Fruit fly (Drosophila melanogaster): ENCODE data around the gene CG17294.

The CG17294 gene

DNA sequence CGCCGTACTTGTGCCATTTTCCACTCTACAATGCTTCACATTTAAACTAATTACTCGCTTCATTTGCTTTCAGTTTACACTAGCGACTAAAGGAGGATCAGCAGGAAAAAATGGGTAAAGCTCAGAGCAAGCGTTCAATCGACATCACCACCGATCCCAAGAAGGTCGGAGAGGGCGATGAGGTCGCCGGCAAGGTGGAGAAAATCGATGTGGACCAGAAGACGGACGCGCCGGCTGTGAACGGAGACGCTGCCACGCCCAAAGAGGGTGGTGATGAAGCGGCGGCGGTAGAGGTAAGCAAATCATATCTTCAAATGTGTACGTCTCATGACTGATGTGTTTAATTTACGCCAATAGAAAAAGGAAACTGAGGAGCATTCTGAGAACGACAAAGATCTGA, 50.0 kb downstream of the CG17294 start:
- TF ChIP-seq CG8478 (optimal IDR thresholded peaks at IDR 0.05) (no peak), CTCF (optimal IDR thresholded peaks at IDR 0.05) (no peak)

All from S2 (cell line).